Fruit fly (Drosophila melanogaster): ENCODE measurements around the gene Rpt2.

Gene Rpt2

DNA sequence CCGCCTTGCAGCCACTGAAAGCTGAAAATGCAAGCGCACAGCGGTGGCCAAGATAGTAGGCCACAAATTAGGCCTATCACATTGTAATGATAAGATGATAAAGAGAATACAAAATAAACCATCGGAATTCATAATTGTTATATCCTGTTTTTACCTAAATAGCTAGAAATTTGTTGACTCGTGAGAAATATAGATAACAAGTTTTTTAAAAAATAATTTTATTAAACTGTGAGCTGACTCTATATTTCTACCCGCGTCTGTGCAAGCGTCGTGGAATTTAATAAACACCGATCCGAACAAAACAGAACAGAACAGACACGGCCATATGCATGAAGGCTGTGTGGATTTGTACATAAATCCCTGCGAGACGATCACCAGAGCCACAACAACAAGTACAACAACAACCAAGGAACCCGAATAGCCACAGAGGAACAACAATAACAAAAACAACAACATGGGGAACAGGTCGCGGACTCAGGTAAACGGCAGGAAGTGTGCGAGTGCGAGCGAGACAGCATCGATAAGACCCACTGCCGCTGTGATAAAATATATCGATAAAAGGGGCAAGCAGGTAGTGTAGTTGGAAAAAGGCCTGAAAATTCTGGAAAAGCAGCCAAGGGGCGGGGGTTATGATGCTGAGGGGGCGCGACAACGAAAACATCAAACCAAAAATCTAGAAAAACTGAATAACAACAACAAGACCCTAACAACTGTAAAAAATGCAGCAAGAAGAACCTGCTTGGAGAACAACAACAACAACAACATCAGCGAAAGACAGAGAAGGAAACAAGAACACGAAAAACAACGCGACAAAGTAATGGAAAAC lies 44.9 kb downstream of the Rpt2 start (continued):
- TF ChIP-seq CG31388 (GFP tag; optimal IDR thresholded peaks at IDR 0.05), result no peak
- peak; percentile 88 for TF ChIP-seq Drgx (GFP tag; IDR thresholded peaks at IDR 0.05)
- TF ChIP-seq CG34422 (GFP tag; IDR thresholded peaks at IDR 0.05), result peak; percentile 82
- peak; percentile 15 for TF ChIP-seq her (GFP tag; optimal IDR thresholded peaks at IDR 0.05)

DNA sequence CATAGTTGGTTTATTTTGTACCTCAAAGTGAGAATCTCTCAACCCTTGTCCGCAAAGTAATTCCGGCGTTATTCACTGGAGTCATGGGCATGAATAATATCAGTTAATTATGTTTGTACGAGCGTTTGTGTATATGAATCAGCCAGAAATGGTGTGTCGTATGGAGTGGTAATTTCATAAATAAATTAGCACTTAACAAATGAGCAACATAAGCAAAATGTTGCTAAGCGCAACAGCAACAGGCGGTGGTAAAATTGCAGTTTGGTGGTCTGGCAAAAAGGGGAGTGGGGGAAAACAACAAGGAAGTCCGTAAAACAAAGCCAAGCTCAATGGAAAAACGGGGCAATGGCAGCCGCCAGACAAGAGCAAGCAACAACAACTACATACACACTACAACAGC lies 45.7 kb downstream of the Rpt2 start:
- TF ChIP-seq CG10565 (GFP tag; optimal IDR thresholded peaks at IDR 0.05), result no peak
- TF ChIP-seq chinmo (GFP tag; IDR thresholded peaks at IDR 0.05; ENCODE audit: partially characterized antibody), result 0 out of 4 replicates have a peak, but pooled peaks have one; percentile 30
- peak; percentile 55 for TF ChIP-seq Med (GFP tag)

DNA sequence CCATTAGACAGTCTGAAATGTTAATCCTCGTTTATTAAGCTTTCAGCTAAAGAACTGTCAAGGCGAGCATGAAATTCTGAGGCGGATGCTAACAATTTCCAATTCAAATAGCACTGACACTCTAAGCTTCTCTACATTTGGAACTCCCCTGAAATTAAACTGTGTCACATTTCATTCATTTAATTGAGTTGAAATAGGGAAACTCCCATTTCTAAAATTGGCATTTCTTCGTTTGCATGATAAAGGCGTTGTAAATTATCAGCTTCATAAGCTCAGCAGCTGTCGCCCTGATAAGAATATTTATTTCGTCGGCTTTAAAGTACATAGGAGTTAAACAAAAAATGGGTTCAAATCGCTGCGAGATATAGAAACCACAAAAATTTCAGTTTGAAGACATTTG lies 46.2 kb downstream of the Rpt2 start:
- TF ChIP-seq eyg (GFP tag; optimal IDR thresholded peaks at IDR 0.05), result no peak
- no peak for TF ChIP-seq CG1832 (GFP tag; optimal IDR thresholded peaks at IDR 0.05)
- TF ChIP-seq usp (GFP tag; optimal IDR thresholded peaks at IDR 0.05), result no peak
- no peak for TF ChIP-seq ssp (GFP tag; IDR thresholded peaks at IDR 0.05)
- no peak for TF ChIP-seq CG13424 (tag; optimal IDR thresholded peaks at IDR 0.05)
- TF ChIP-seq CG4328 (GFP tag; optimal IDR thresholded peaks at IDR 0.05), result no peak
- no peak for TF ChIP-seq Oli (tag; optimal IDR thresholded peaks at IDR 0.05)
- TF ChIP-seq ftz-f1 (GFP tag; optimal IDR thresholded peaks at IDR 0.05), result no peak
- TF ChIP-seq Drgx (GFP tag; IDR thresholded peaks at IDR 0.05), result no peak
- no peak for TF ChIP-seq CG30431 (GFP tag; optimal IDR thresholded peaks at IDR 0.05)
- TF ChIP-seq Rfx (GFP tag; IDR thresholded peaks at IDR 0.05), result no peak
- TF ChIP-seq CG5180 (GFP tag; optimal IDR thresholded peaks at IDR 0.05), result no peak
- TF ChIP-seq GATAe (GFP tag; conservative IDR thresholded peaks at IDR 0.05), result no peak
- TF ChIP-seq CG2678 (tag; optimal IDR thresholded peaks at IDR 0.05), result no peak
- TF ChIP-seq nmo (GFP tag; optimal IDR thresholded peaks at IDR 0.05), result no peak

DNA sequence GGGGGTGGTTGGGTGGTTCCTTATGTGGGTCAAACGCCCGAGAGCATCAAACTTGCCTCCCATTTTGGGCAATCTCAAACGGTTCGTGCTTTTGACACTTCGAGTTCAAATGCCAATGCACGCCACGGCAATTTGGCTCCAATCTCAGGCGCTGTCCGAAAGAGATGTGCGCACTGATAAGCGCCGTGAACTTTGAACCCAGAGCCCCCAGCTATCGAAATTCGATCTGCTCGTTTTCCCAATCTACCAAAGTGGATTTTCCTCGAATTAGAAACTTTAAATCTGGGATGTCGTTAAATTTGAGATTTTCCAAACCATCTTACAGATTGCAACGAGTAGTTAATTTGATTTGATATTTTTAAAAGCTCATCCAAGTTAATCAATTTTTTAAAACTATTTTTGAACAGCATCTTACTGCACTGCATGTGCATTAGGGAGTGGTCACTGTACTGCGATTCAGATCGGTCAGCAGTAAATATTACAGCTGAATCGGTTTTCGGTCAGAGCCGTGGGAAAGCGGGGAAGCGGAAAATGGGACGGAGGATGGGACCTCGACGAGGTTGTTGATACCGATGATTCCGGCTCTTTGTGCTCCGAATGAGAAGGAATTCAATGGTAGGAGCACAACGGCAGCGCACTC lies 47.1 kb downstream of the Rpt2 start:
- TF ChIP-seq Hr78 (GFP tag; optimal IDR thresholded peaks at IDR 0.05) (peak in 1 of 2 experiments; percentile 95), NC2β (GFP tag; optimal IDR thresholded peaks at IDR 0.05) (no peak), YL-1 (GFP tag; optimal IDR thresholded peaks at IDR 0.05) (no peak), CG30431 (GFP tag; optimal IDR thresholded peaks at IDR 0.05) (peak; percentile 8), az2 (GFP tag; optimal IDR thresholded peaks at IDR 0.05) (no peak), grau (tag; optimal IDR thresholded peaks at IDR 0.05) (peak; percentile 54), grn (GFP tag; optimal IDR thresholded peaks at IDR 0.05) (peak; percentile 9), Xrp1 (GFP tag; IDR thresholded peaks at IDR 0.05) (0 out of 2 replicates have a peak, but pooled peaks have one; percentile 14), PHDP (tag; optimal IDR thresholded peaks at IDR 0.05) (no peak), Med (GFP tag) (peak; percentile 18), oc (tag; optimal IDR thresholded peaks at IDR 0.05) (no peak), sens (GFP tag) (peak; percentile 72)

DNA sequence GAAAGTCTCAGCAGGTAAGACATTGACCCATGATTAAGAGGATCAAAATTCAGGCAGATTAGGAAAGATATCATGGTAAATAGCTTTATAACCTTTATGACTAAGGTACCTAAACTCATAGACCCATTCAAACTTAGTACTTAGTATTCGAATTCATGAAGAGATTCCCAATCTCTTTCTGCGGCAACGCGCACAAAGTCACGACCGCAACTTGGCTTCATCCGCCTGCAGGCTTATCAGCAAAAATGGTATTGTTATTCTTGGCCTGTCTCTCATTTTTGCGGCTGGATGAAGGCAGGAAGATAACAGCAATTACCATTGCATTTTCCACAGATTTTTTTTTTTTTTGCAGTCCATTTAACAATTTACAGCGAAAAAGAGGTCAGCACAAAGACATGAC lies 51.1 kb downstream of the Rpt2 start:
- TF ChIP-seq CG15479 (GFP tag; optimal IDR thresholded peaks at IDR 0.05) (peak; percentile 65), CG17328 (GFP tag; IDR thresholded peaks at IDR 0.05) (no peak), tll (GFP tag; optimal IDR thresholded peaks at IDR 0.05) (peak in 1 of 2 experiments; percentile 49), da (GFP tag; optimal IDR thresholded peaks at IDR 0.05) (no peak)

All from whole organism, embryonic.